Worm (Caenorhabditis elegans) whole organism, L2 larva: Measurements from ENCODE around the gene emc-2.

Experiments
- C34F6.9 ChIP-seq: fragments of 150-350 bp; optimal IDR thresholded peaks from 2 replicates; lab custom pipeline; 2014; ENCODE audit warnings: missing biosample characterization, missing genetic modification characterization
- F13H6.1 ChIP-seq: sonication (generic microtip); optimal IDR thresholded peaks from 2 replicates; lab custom pipeline; 2016; ENCODE audit warnings: missing genetic modification characterization, missing compliant biosample characterization
- R02D3.7 ChIP-seq: fragments of 150-350 bp; optimal IDR thresholded peaks from 2 replicates; lab custom pipeline; 2014; ENCODE audit warnings: missing biosample characterization, missing genetic modification characterization
- Y55F3AM.14 ChIP-seq: fragments of 200-800 bp; sonication (Bioruptor generic); optimal IDR thresholded peaks from 2 replicates; lab custom pipeline; 2018; ENCODE audit warnings: mild to moderate bottlenecking, missing genetic modification characterization, missing compliant biosample characterization
- ZK546.5 ChIP-seq: sonication (generic microtip); optimal IDR thresholded peaks from 2 replicates; lab custom pipeline; 2017; ENCODE audit warnings: missing biosample characterization, missing genetic modification characterization
- alr-1 ChIP-seq: fragments of 150-350 bp; optimal IDR thresholded peaks from 2 replicates; lab custom pipeline; 2014; ENCODE audit warnings: missing biosample characterization, missing genetic modification characterization
- aly-2 ChIP-seq: fragments of 150-350 bp; optimal IDR thresholded peaks from 2 replicates; lab custom pipeline; 2014; ENCODE audit warnings: missing biosample characterization, missing genetic modification characterization
- ama-1 ChIP-seq: fragments of 150-350 bp; optimal IDR thresholded peaks from 2 replicates; lab custom pipeline; 2018; ENCODE audit warnings: inconsistent platforms
- blmp-1 ChIP-seq: sonication (generic microtip); optimal IDR thresholded peaks from 2 replicates; lab custom pipeline; 2017; ENCODE audit warnings: missing genetic modification characterization, mild to moderate bottlenecking, missing compliant biosample characterization, antibody characterized with exemption, moderate library complexity; ENCODE audit not compliant: insufficient read depth
- ceh-16 ChIP-seq: fragments of 150-350 bp; optimal IDR thresholded peaks from 2 replicates; lab custom pipeline; 2014; ENCODE audit warnings: missing biosample characterization, missing genetic modification characterization
- ceh-82 ChIP-seq: fragments of 150-350 bp; optimal IDR thresholded peaks from 2 replicates; lab custom pipeline; 2014; ENCODE audit warnings: missing biosample characterization, missing genetic modification characterization
- crh-2 ChIP-seq: sonication (generic microtip); optimal IDR thresholded peaks from 2 replicates; lab custom pipeline; 2017; ENCODE audit warnings: missing biosample characterization, missing genetic modification characterization
- dmd-4 ChIP-seq: sonication (generic microtip); optimal IDR thresholded peaks from 2 replicates; lab custom pipeline; 2017; ENCODE audit warnings: missing biosample characterization, missing genetic modification characterization
- egl-27 ChIP-seq: sonication (generic microtip); optimal IDR thresholded peaks from 3 replicates; lab custom pipeline; 2017; ENCODE audit warnings: missing biosample characterization, missing genetic modification reagents, missing genetic modification characterization
- elt-1 ChIP-seq: fragments of 150-350 bp; optimal IDR thresholded peaks from 2 replicates; lab custom pipeline; 2014; ENCODE audit warnings: missing biosample characterization, missing genetic modification characterization
- elt-3 ChIP-seq: sonication (generic microtip); optimal IDR thresholded peaks from 2 replicates; lab custom pipeline; 2017; ENCODE audit warnings: missing biosample characterization, missing genetic modification characterization
- fos-1 ChIP-seq: fragments of 150-350 bp; optimal IDR thresholded peaks from 2 replicates; lab custom pipeline; 2014; ENCODE audit warnings: missing biosample characterization, missing genetic modification characterization
- gmeb-1 ChIP-seq: fragments of 150-350 bp; optimal IDR thresholded peaks from 2 replicates; lab custom pipeline; 2014; ENCODE audit warnings: missing biosample characterization, missing genetic modification characterization
- lin-11 ChIP-seq: fragments of 150-350 bp; sonication (generic microtip); optimal IDR thresholded peaks from 2 replicates; lab custom pipeline; 2014; ENCODE audit warnings: missing biosample characterization, missing genetic modification characterization, inconsistent platforms, mixed read lengths
- lin-13 ChIP-seq: fragments of 150-350 bp; optimal IDR thresholded peaks from 2 replicates; lab custom pipeline; 2014; ENCODE audit warnings: missing biosample characterization, missing genetic modification reagents, missing genetic modification characterization
- lin-39 ChIP-seq: fragments of 150-350 bp; optimal IDR thresholded peaks from 2 replicates; lab custom pipeline; 2014; ENCODE audit warnings: missing biosample characterization, missing genetic modification reagents, missing genetic modification characterization
- lsy-2 ChIP-seq, 2 experiments: fragments of 150-350 bp in 1 of 2; sonication (generic microtip) in 1 of 2; optimal IDR thresholded peaks; 2 replicates each; lab custom pipeline; 2014 to 2017; ENCODE audit warnings: missing biosample characterization in 2 of 2, missing genetic modification characterization in 2 of 2
- mab-5 ChIP-seq: fragments of 150-350 bp; optimal IDR thresholded peaks from 2 replicates; lab custom pipeline; 2014; ENCODE audit warnings: missing biosample characterization, missing genetic modification characterization
- mbf-1 ChIP-seq: sonication (generic microtip); optimal IDR thresholded peaks from 2 replicates; lab custom pipeline; 2017; ENCODE audit warnings: missing biosample characterization, missing genetic modification characterization
- mdl-1 ChIP-seq, 2 experiments: fragments of 150-350 bp in 1 of 2; sonication (generic microtip) in 1 of 2; optimal IDR thresholded peaks; 2 replicates each; lab custom pipeline; 2017; ENCODE audit warnings: missing biosample characterization in 2 of 2, missing genetic modification characterization in 2 of 2
- nhr-10 ChIP-seq: sonication (generic microtip); optimal IDR thresholded peaks from 2 replicates; lab custom pipeline; 2017; ENCODE audit warnings: missing biosample characterization, missing genetic modification characterization
- nhr-12 ChIP-seq: fragments of 150-350 bp; optimal IDR thresholded peaks from 2 replicates; lab custom pipeline; 2014; ENCODE audit warnings: missing biosample characterization, missing genetic modification characterization
- nhr-129 ChIP-seq: fragments of 150-350 bp; optimal IDR thresholded peaks from 2 replicates; lab custom pipeline; 2014; ENCODE audit warnings: missing biosample characterization, missing genetic modification characterization
- nhr-237 ChIP-seq: fragments of 150-350 bp; optimal IDR thresholded peaks from 2 replicates; lab custom pipeline; 2014; ENCODE audit warnings: missing biosample characterization, missing genetic modification characterization
- nhr-25 ChIP-seq: fragments of 150-350 bp; sonication (generic microtip); optimal IDR thresholded peaks from 3 replicates; lab custom pipeline; 2014; ENCODE audit warnings: missing biosample characterization, missing genetic modification characterization
- nhr-6 ChIP-seq: fragments of 150-350 bp; optimal IDR thresholded peaks from 2 replicates; lab custom pipeline; 2014; ENCODE audit warnings: missing biosample characterization, missing genetic modification characterization
- nhr-77 ChIP-seq: fragments of 150-350 bp; optimal IDR thresholded peaks from 2 replicates; lab custom pipeline; 2014; ENCODE audit warnings: missing biosample characterization, missing genetic modification characterization
- peb-1 ChIP-seq: fragments of 150-350 bp; optimal IDR thresholded peaks from 2 replicates; lab custom pipeline; 2014; ENCODE audit warnings: missing biosample characterization, missing genetic modification characterization
- sem-4 ChIP-seq: fragments of 150-350 bp; optimal IDR thresholded peaks from 2 replicates; lab custom pipeline; 2014; ENCODE audit warnings: missing biosample characterization, missing genetic modification reagents, missing genetic modification characterization
- skn-1 ChIP-seq: sonication (generic microtip); optimal IDR thresholded peaks from 2 replicates; lab custom pipeline; 2017; ENCODE audit warnings: missing biosample characterization, missing genetic modification characterization
- sma-9 ChIP-seq, 2 experiments: fragments of 150-350 bp in 1 of 2; sonication (generic microtip) in 1 of 2; optimal IDR thresholded peaks; 2 replicates each; lab custom pipeline; 2014 to 2016; ENCODE audit warnings: missing genetic modification characterization in 2 of 2, mild to moderate bottlenecking in 1 of 2, missing biosample characterization in 1 of 2, missing compliant biosample characterization in 1 of 2, missing genetic modification reagents in 1 of 2, moderate library complexity in 1 of 2
- snpc-4 ChIP-seq: fragments of 150-350 bp; optimal IDR thresholded peaks from 2 replicates; lab custom pipeline; 2014; ENCODE audit warnings: missing biosample characterization, missing genetic modification characterization
- unc-39 ChIP-seq: fragments of 150-350 bp; optimal IDR thresholded peaks from 2 replicates; lab custom pipeline; 2014; ENCODE audit warnings: missing biosample characterization, missing genetic modification characterization
- unc-55 ChIP-seq: fragments of 150-350 bp; sonication (generic microtip); optimal IDR thresholded peaks from 3 replicates; lab custom pipeline; 2014; ENCODE audit warnings: missing biosample characterization, missing genetic modification reagents, missing genetic modification characterization
- unc-62 ChIP-seq: fragments of 150-350 bp; optimal IDR thresholded peaks from 2 replicates; lab custom pipeline; 2014; ENCODE audit warnings: missing biosample characterization, missing genetic modification reagents, missing genetic modification characterization
- zag-1 ChIP-seq: fragments of 150-350 bp; optimal IDR thresholded peaks from 2 replicates; lab custom pipeline; 2014; ENCODE audit warnings: missing biosample characterization, missing genetic modification characterization
- ztf-1 ChIP-seq: fragments of 200-800 bp; sonication (Bioruptor generic); conservative IDR thresholded peaks from 2 replicates; pipeline ENCODE4 v1.3.6; 2022; ENCODE audit warnings: missing genetic modification characterization, missing compliant biosample characterization
- ztf-4 ChIP-seq: fragments of 150-350 bp; optimal IDR thresholded peaks from 2 replicates; lab custom pipeline; 2014; ENCODE audit warnings: missing biosample characterization, missing genetic modification characterization

emc-2 gene

ce11 chrII:1322283-1323173, 16.6 kb upstream of the emc-2 start:
- TF ChIP-seq elt-1 (tag; lab: Kevin White, UChicago) (no peak), ZK546.5 (tag; lab: Kevin White, UChicago) (no peak), ceh-82 (tag; lab: Kevin White, UChicago) (no peak), egl-27 (no peak), lin-11 (no peak), nhr-6 (no peak), elt-3 (no peak), dmd-4 (tag; lab: Kevin White, UChicago) (no peak), unc-55 (GFP tag; lab: Kevin White, UChicago) (no peak), snpc-4 (no peak), unc-62 (no peak), mbf-1 (no peak), R02D3.7 (tag; lab: Kevin White, UChicago) (no peak), sem-4 (tag; lab: Kevin White, UChicago) (no peak), F13H6.1 (tag; lab: Kevin White, UChicago) (no peak)

ce11 chrII:1320987-1321807, 15.3 kb upstream of the emc-2 start, which contains the start of gene vig-1:
TSS of gene vig-1 (plus strand) at chrII:1321037.
- no peak for TF ChIP-seq ztf-1 (GFP tag; lab: Robert Waterston, UW)
- TF ChIP-seq gmeb-1 (tag; lab: Kevin White, UChicago), result no peak
- TF ChIP-seq blmp-1, result no peak
- no peak for TF ChIP-seq R02D3.7 (tag; lab: Kevin White, UChicago)
- TF ChIP-seq aly-2 (tag; lab: Kevin White, UChicago), result no peak
- no peak for TF ChIP-seq alr-1
- TF ChIP-seq lin-13 (GFP tag; lab: Kevin White, UChicago), result no peak
- TF ChIP-seq dmd-4 (tag; lab: Kevin White, UChicago), result no peak
- TF ChIP-seq lin-11, result no peak
- TF ChIP-seq ztf-4 (tag; lab: Kevin White, UChicago), result no peak
- TF ChIP-seq egl-27, result no peak
- no peak for TF ChIP-seq fos-1
- TF ChIP-seq ceh-82 (tag; lab: Kevin White, UChicago), result no peak
- no peak for TF ChIP-seq Y55F3AM.14 (GFP tag; lab: Kevin White, UChicago)

ce11 chrII:1320412-1320811, 14.5 kb upstream of the emc-2 start:
- TF ChIP-seq nhr-129 (tag; lab: Kevin White, UChicago) (peak; percentile 92), lsy-2 (tag; optimal IDR thresholded peaks at IDR 0.05; lab: Kevin White, UChicago) (peak; percentile 91 to 97), C34F6.9 (tag; lab: Kevin White, UChicago) (peak; percentile 95), blmp-1 (peak; percentile 86), ceh-16 (tag; lab: Kevin White, UChicago) (peak; percentile 89), mab-5 (tag; lab: Kevin White, UChicago) (peak; percentile 92), nhr-77 (tag; lab: Kevin White, UChicago) (peak; percentile 70), nhr-10 (tag; lab: Kevin White, UChicago) (peak; percentile 81), elt-3 (no peak), R02D3.7 (tag; lab: Kevin White, UChicago) (peak; percentile 48), Y55F3AM.14 (GFP tag; lab: Kevin White, UChicago) (peak; percentile 91), nhr-6 (peak; percentile 89), skn-1 (peak; percentile 73), lin-39 (tag; lab: Kevin White, UChicago) (no peak), lin-13 (GFP tag; lab: Kevin White, UChicago) (peak; percentile 96), crh-2 (tag; lab: Kevin White, UChicago) (peak; percentile 98), ztf-4 (tag; lab: Kevin White, UChicago) (peak; percentile 78), aly-2 (tag; lab: Kevin White, UChicago) (no peak), nhr-237 (tag; lab: Kevin White, UChicago) (peak; percentile 62), nhr-25 (tag; lab: Kevin White, UChicago) (peak; percentile 98), nhr-12 (tag; lab: Kevin White, UChicago) (peak; percentile 5), mbf-1 (peak; percentile 47), ZK546.5 (tag; lab: Kevin White, UChicago) (peak; percentile 98), egl-27 (peak; percentile 88), ztf-1 (GFP tag; lab: Robert Waterston, UW) (no peak), sem-4 (tag; lab: Kevin White, UChicago) (peak; percentile 92), ama-1 (lab: Kevin White, UChicago) (peak; percentile 73), unc-39 (tag; lab: Kevin White, UChicago) (no peak), unc-62 (peak; percentile 46), gmeb-1 (tag; lab: Kevin White, UChicago) (peak; percentile 99), peb-1 (tag; lab: Kevin White, UChicago) (no peak), alr-1 (no peak), elt-1 (tag; lab: Kevin White, UChicago) (peak; percentile 5), snpc-4 (peak; percentile 79), zag-1 (tag; lab: Kevin White, UChicago) (peak; percentile 88), F13H6.1 (tag; lab: Kevin White, UChicago) (peak; percentile 97), sma-9 (GFP tag; optimal IDR thresholded peaks at IDR 0.05; lab: Kevin White, UChicago) (peak; percentile 95), sma-9 (tag; optimal IDR thresholded peaks at IDR 0.05; lab: Kevin White, UChicago) (no peak), mdl-1 (tag; optimal IDR thresholded peaks at IDR 0.05; lab: Kevin White, UChicago) (peak in 1 of 2 experiments; percentile 55)
